Worm (Caenorhabditis elegans): Measurements from ENCODE around the gene F36H1.3.

DNA sequence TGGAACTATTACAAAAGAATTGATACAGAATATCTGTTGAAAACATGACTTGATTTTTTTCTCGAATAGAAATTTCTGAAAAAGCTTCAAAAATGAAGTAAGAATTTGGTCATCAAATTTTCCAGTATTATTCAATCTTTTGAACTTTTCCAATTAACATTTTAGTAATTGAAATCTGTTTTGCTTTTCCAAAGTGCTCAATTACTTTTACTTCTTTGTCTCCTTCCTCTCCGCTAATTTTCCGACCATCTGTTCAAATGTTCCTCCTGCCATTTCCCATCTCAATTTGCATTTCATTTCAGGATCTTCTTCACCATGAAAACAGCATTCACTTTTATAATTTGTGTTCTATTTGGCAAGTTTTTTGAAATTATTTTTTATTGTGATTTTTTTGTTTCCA lies 1.1 kb upstream of the F36H1.3 start, which contains the start of gene F36H1.11:
- TF ChIP-seq tag-97 (GFP tag; IDR thresholded peaks at IDR 0.05), result no peak
- TF ChIP-seq dmd-9 (GFP tag; IDR thresholded peaks at IDR 0.05), result no peak
- TF ChIP-seq ztf-11 (tag; optimal IDR thresholded peaks at IDR 0.05), result no peak
- no peak for TF ChIP-seq lin-39 (tag; optimal IDR thresholded peaks at IDR 0.05)
- TF ChIP-seq lin-13 (GFP tag; optimal IDR thresholded peaks at IDR 0.05), result no peak
- no peak for TF ChIP-seq unc-62 (GFP tag; optimal IDR thresholded peaks at IDR 0.05 in 1 of 2)
- TF ChIP-seq unc-62 (tag; optimal IDR thresholded peaks at IDR 0.05), result no peak
- no peak for TF ChIP-seq pha-4 (GFP tag; IDR thresholded peaks at IDR 0.05)
- TF ChIP-seq pha-4 (tag; optimal IDR thresholded peaks at IDR 0.05), result no peak
- no peak for TF ChIP-seq nhr-237 (tag; optimal IDR thresholded peaks at IDR 0.05)
- TF ChIP-seq nhr-42 (GFP tag; IDR thresholded peaks at IDR 0.05), result no peak
- no peak for TF ChIP-seq madf-5 (GFP tag; IDR thresholded peaks at IDR 0.05)
- TF ChIP-seq nhr-76 (tag; optimal IDR thresholded peaks at IDR 0.05), result no peak
- no peak for TF ChIP-seq nhr-25 (tag; optimal IDR thresholded peaks at IDR 0.05; ENCODE audit: borderline replicate concordance, insufficient read depth)
